Worm (Caenorhabditis elegans) whole organism, early embryonic: ENCODE data around the gene flh-2.

Experiments
- aly-1 ChIP-seq: sonication (generic microtip); optimal IDR thresholded peaks from 2 replicates; lab custom pipeline; 2016; ENCODE audit warnings: missing genetic modification characterization, missing compliant biosample characterization
- hmbx-1 ChIP-seq: sonication (generic microtip); optimal IDR thresholded peaks from 2 replicates; lab custom pipeline; 2016; ENCODE audit warnings: mild to moderate bottlenecking, missing genetic modification characterization, missing compliant biosample characterization
- hnd-1 ChIP-seq: sonication (generic microtip); optimal IDR thresholded peaks from 2 replicates; lab custom pipeline; 2016; ENCODE audit warnings: missing genetic modification characterization, missing compliant biosample characterization
- pes-1 ChIP-seq: fragments of 200-800 bp; sonication (Bioruptor generic); IDR thresholded peaks from 2 replicates; pipeline ENCODE4 v1.3.6; 2022; ENCODE audit warnings: missing genetic modification reagents, missing genetic modification characterization, missing compliant biosample characterization
- sea-1 ChIP-seq: fragments of 200-800 bp; sonication (Bioruptor generic); conservative IDR thresholded peaks from 2 replicates; pipeline ENCODE4 v1.3.6; 2022; ENCODE audit warnings: missing genetic modification characterization, missing compliant biosample characterization
- tbx-11 ChIP-seq: fragments of 200-800 bp; sonication (Bioruptor generic); IDR thresholded peaks from 2 replicates; pipeline ENCODE4 v1.3.6; 2022; ENCODE audit warnings: missing genetic modification characterization, missing compliant biosample characterization
- tbx-37 ChIP-seq: fragments of 200-800 bp; sonication (Bioruptor generic); conservative IDR thresholded peaks from 2 replicates; pipeline ENCODE4 v1.3.6; 2022; ENCODE audit warnings: missing genetic modification reagents, missing genetic modification characterization, missing compliant biosample characterization
- tra-4 ChIP-seq: sonication (generic microtip); optimal IDR thresholded peaks from 2 replicates; lab custom pipeline; 2017; ENCODE audit warnings: missing genetic modification characterization, missing compliant biosample characterization

DNA sequence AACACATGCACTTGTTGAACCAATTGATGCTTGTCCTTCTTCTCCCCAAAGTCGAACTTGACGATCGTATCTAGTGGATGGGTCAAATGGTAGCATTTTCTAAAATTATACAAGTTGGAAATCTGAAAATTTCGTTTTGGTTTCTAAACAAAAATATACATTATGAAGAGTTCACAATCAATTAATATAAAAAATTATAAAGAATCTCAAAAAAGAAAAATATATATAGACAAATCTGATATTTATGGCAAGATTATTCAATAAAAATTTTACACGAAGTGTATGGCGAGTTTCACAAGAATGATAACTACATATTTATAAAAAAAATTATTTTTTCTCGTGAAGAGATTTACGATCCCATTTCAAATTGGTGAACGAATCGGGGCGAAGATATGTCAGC is 31.7 kb upstream of the flh-2 start, which contains the start of gene ula-1:
- TF ChIP-seq hmbx-1 (no peak), hnd-1 (no peak), aly-1 (no peak), sea-1 (no peak), tbx-11 (GFP tag; lab: Robert Waterston, UW) (no peak), tbx-37 (no peak), tra-4 (tag; lab: Kevin White, UChicago) (no peak), pes-1 (no peak)
